Fruit fly (Drosophila melanogaster) S2 (cell line): ENCODE measurements around the gene Ntf-2.

Experiments
- CG8478 ChIP-seq: fragments of >200 bp; optimal IDR thresholded peaks from 2 replicates; lab custom pipeline; 2018
- CTCF ChIP-seq, 2 experiments: fragments of >200 bp; optimal IDR thresholded peaks; 2 replicates each; lab custom pipeline; 2018

The Ntf-2 gene

dm6 chrX:21073641-21074328 lies 38.5 kb downstream of the Ntf-2 start:
- no peak for TF ChIP-seq CG8478 (lab: Kevin White, UChicago)
- no peak for TF ChIP-seq CTCF (optimal IDR thresholded peaks at IDR 0.05; lab: Kevin White, UChicago)

dm6 chrX:21074329-21074708 lies 39.0 kb downstream of the Ntf-2 start:
- no peak for TF ChIP-seq CG8478 (lab: Kevin White, UChicago)
- TF ChIP-seq CTCF (optimal IDR thresholded peaks at IDR 0.05; lab: Kevin White, UChicago): no peak

dm6 chrX:21080335-21080734 lies 45.1 kb downstream of the Ntf-2 start:
- TF ChIP-seq CG8478 (lab: Kevin White, UChicago): no peak
- TF ChIP-seq CTCF (optimal IDR thresholded peaks at IDR 0.05; lab: Kevin White, UChicago): no peak

dm6 chrX:21083246-21083645 lies 48.0 kb downstream of the Ntf-2 start:
- no peak for TF ChIP-seq CTCF (optimal IDR thresholded peaks at IDR 0.05; lab: Kevin White, UChicago)
- TF ChIP-seq CG8478 (lab: Kevin White, UChicago): no peak
